Worm (Caenorhabditis elegans) whole organism, mixed stage, embryonic: ENCODE measurements around the gene D1086.7.

Source experiments
- blmp-1 ChIP-seq: fragments of 150-350 bp; optimal IDR thresholded peaks from 2 replicates; lab custom pipeline; 2014; ENCODE audit warnings: missing biosample characterization, missing genetic modification characterization
- ces-1 ChIP-seq: fragments of 150-350 bp; optimal IDR thresholded peaks from 2 replicates; lab custom pipeline; 2014; ENCODE audit warnings: missing biosample characterization, missing genetic modification reagents, missing genetic modification characterization
- elt-3 ChIP-seq: fragments of 150-350 bp; optimal IDR thresholded peaks from 2 replicates; lab custom pipeline; 2014; ENCODE audit warnings: missing biosample characterization, missing genetic modification characterization
- nhr-237 ChIP-seq: fragments of 150-350 bp; optimal IDR thresholded peaks from 2 replicates; lab custom pipeline; 2014; ENCODE audit warnings: missing biosample characterization, missing genetic modification characterization
- sptf-1 ChIP-seq: sonication (generic microtip); optimal IDR thresholded peaks from 2 replicates; lab custom pipeline; 2017; ENCODE audit warnings: mild to moderate bottlenecking, missing genetic modification characterization, moderate library complexity, missing compliant biosample characterization
- unc-39 ChIP-seq: fragments of 150-350 bp; optimal IDR thresholded peaks from 2 replicates; lab custom pipeline; 2014; ENCODE audit warnings: missing biosample characterization, missing genetic modification characterization
- ztf-11 ChIP-seq: fragments of 150-350 bp; optimal IDR thresholded peaks from 2 replicates; lab custom pipeline; 2014; ENCODE audit warnings: missing biosample characterization, missing genetic modification characterization

DNA sequence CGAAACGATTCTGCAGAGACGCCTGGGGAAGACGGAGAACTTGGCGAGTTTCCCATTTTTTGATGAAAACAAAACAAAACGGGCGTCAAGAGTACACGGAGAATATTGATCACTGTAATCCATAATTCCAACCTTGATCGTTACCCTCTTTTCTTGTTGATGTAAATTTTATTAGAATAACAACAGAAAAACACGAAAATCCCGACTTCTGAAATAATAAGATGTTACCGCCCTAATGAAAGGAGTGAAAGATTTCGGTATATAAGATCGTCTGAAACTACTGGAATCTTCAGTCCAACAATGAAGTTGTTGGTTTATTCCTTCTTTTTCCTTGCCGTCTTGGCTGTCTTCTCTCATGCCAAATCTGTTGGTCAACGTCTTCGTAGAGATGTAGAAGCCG lies 19.9 kb downstream of the D1086.7 start, which contains the start of gene D1086.9:
- TF ChIP-seq ztf-11 (tag; lab: Kevin White, UChicago) (no peak), nhr-237 (no peak), sptf-1 (tag; lab: Kevin White, UChicago) (no peak), elt-3 (tag; lab: Kevin White, UChicago) (no peak), unc-39 (tag; lab: Kevin White, UChicago) (no peak), blmp-1 (tag; lab: Kevin White, UChicago) (no peak), ces-1 (GFP tag; lab: Kevin White, UChicago) (no peak)
